Worm (Caenorhabditis elegans): ENCODE measurements around the gene T24C4.2.

T24C4.2 gene

DNA sequence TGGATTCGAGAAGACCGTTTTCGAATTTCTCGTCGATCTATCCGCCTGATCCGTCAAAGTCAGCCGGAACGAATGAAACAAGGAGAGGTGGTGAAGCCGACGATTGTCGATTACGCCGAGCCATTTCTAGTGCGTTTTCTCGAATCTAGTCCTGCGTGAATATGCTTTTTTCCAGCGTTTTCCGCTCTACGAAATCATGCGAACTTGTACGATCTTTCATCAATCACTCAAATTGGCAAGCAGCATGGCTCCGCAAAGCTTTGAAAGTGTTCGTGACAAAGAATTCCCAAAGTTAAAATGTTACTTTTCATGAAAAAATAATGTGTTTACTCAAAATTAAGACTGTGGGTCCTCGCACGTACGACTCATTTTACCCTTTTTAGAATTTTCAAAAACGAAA lies 27.1 kb upstream of the T24C4.2 start:
- TF ChIP-seq dmd-8 (GFP tag; IDR thresholded peaks at IDR 0.05), result no peak
- TF ChIP-seq madf-5 (GFP tag; IDR thresholded peaks at IDR 0.05), result no peak
- TF ChIP-seq ces-1 (GFP tag; optimal IDR thresholded peaks at IDR 0.05), result no peak
- no peak for TF ChIP-seq spr-3 (GFP tag; optimal IDR thresholded peaks at IDR 0.05)
- TF ChIP-seq dpl-1 (GFP tag; optimal IDR thresholded peaks at IDR 0.05), result no peak
- TF ChIP-seq daf-12 (tag; optimal IDR thresholded peaks at IDR 0.05), result no peak
- peak in 1 of 2 experiments; percentile 98 for TF ChIP-seq unc-62 (GFP tag; optimal IDR thresholded peaks at IDR 0.05 in 1 of 2)
- no peak for TF ChIP-seq unc-62 (tag; optimal IDR thresholded peaks at IDR 0.05)
- no peak for TF ChIP-seq Y75B8A.6 (GFP tag; IDR thresholded peaks at IDR 0.05)

DNA sequence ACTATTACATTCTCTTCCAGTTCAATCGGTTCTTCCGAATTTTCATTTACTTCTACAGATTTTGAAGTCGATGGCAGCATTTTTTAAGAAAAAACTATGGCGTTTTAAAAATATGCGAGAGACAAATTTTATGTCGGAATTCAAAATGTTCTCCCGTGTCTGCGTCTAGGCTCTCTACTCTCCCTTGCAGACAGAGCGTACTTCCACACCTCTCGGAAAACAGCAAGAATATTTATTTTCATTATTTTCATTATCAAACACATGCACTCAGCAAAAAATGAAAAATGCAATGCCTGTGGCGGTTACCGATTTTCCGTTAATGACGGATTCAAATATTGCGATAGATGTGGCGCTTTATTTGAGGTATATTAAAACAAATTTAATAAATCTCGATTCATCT lies 25.8 kb upstream of the T24C4.2 start, which contains the start of the genes ztf-18 and F23H11.2:
Gene ztf-18, minus strand, starts transcription at position 188 of the 400 bp plus-strand sequence.
Gene F23H11.2, plus strand, starts transcription at position 223 of the 400 bp plus-strand sequence.
- TF ChIP-seq daf-16 (GFP tag; optimal IDR thresholded peaks at IDR 0.05), result no peak
- TF ChIP-seq daf-16 (tag; optimal IDR thresholded peaks at IDR 0.05), result peak; percentile 13
- no peak for TF ChIP-seq nhr-237 (tag; optimal IDR thresholded peaks at IDR 0.05)

DNA sequence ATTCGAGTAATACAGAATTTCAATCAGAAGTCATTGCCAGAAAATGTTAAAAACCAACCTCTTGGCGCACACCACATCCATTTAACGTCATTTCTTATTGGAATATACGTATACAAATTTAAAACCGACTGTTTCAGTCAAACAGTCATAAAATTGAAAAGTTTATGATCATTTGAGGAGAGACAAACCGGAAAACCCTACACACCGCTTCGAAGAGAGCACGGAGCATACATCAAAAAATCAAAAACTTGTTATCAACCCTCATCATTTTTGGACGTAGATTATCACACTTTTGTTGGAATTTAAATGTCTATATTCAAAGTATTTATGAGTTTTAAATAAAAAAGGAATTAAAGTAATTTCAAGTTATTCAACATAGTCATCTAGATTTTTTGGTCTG lies 21.2 kb upstream of the T24C4.2 start, which contains the start of gene T24C4.10:
Gene T24C4.10, minus strand, starts transcription at position 230 of the 400 bp plus-strand sequence.
- TF ChIP-seq nhr-77 (tag; optimal IDR thresholded peaks at IDR 0.05), result peak; percentile 36
- peak; percentile 87 for TF ChIP-seq pqm-1 (tag; optimal IDR thresholded peaks at IDR 0.05)
- TF ChIP-seq dmd-6 (GFP tag; IDR thresholded peaks at IDR 0.05), result peak; percentile 45; the same call in 1 of the 2 replicates
- peak; percentile 61; the same call in 1 of the 2 replicates for TF ChIP-seq php-3 (GFP tag; IDR thresholded peaks at IDR 0.05)
- no peak for TF ChIP-seq sdz-12 (GFP tag; optimal IDR thresholded peaks at IDR 0.05)
- peak; percentile 36 for TF ChIP-seq dve-1 (tag; optimal IDR thresholded peaks at IDR 0.05; ENCODE audit: insufficient read depth)
- no peak for TF ChIP-seq nhr-25 (tag; optimal IDR thresholded peaks at IDR 0.05; ENCODE audit: borderline replicate concordance, insufficient read depth)
- TF ChIP-seq nhr-28 (tag; optimal IDR thresholded peaks at IDR 0.05), result peak; percentile 45
- TF ChIP-seq hlh-11 (tag; optimal IDR thresholded peaks at IDR 0.05), result peak; percentile 35
- no peak for TF ChIP-seq daf-16 (GFP tag; optimal IDR thresholded peaks at IDR 0.05)
- peak; percentile 45 for TF ChIP-seq daf-16 (tag; optimal IDR thresholded peaks at IDR 0.05)

DNA sequence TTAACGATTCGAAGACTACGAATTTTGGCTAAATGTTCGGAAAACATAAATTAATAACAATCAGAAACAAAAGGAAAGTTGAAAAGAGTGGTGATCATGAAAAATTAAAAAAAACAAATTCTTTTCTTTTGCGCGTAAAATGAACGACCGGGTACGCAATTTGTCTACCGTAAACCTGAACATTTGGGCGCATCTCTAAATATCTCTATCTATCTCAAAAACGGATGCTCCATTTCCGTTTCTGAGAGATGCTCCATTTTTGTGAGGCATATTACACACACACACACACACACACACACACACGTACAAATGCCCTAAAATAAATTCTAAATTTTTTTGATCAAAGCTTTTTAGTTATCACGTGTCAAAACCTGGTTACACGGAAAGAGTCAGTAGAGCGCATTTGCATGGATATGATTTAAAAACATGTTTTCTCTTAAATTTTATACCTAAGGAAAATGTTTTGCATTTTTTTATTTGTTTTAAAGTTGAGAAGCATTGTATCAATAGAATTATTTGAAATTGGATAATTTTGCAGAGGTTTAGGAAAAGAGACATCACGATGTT lies 19.3 kb upstream of the T24C4.2 start:
- peak; percentile 44 for TF ChIP-seq lin-38 (GFP tag; IDR thresholded peaks at IDR 0.05)
- no peak for TF ChIP-seq daf-16 (GFP tag; optimal IDR thresholded peaks at IDR 0.05)
- peak; percentile 26 for TF ChIP-seq daf-16 (tag; optimal IDR thresholded peaks at IDR 0.05)
- peak; percentile 23 for TF ChIP-seq T20F7.1 (GFP tag; optimal IDR thresholded peaks at IDR 0.05)
- no peak for TF ChIP-seq nhr-48 (tag; optimal IDR thresholded peaks at IDR 0.05)
- no peak for TF ChIP-seq ceh-20 (GFP tag; IDR thresholded peaks at IDR 0.05)
- TF ChIP-seq hlh-30 (tag; optimal IDR thresholded peaks at IDR 0.05; ENCODE audit: insufficient read depth), result peak; percentile 50
- no peak for TF ChIP-seq D1046.2 (GFP tag; IDR thresholded peaks at IDR 0.05)
- peak in 1 of 2 experiments; percentile 52 for TF ChIP-seq lsy-2 (tag; optimal IDR thresholded peaks at IDR 0.05)

DNA sequence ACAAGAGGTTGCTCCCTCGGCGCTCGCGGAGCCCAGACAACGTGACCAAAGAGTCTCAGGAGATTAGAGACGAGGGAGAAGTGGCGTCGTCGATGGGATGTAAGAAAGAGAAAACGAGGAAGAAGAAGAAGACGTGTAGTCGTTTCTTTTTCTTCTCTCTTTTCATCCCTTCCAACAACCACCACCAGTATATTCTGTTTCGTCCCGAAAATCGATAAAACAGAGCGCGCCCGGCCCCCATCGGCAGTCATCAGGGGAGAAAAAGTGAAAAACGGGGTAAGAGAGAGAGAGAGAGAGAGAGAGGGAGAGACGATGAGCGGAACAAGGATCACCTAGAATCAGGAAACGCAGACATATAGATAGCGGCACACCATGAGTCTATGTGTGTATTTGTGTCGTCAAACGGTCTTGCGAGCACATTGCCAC lies 18.1 kb upstream of the T24C4.2 start:
- TF ChIP-seq lin-38 (GFP tag; IDR thresholded peaks at IDR 0.05), result peak; percentile 50; the same call in 1 of the 2 replicates
- TF ChIP-seq ceh-44 (GFP tag; IDR thresholded peaks at IDR 0.05), result no peak
- TF ChIP-seq fkh-10 (GFP tag; optimal IDR thresholded peaks at IDR 0.05), result peak; percentile 92
- no peak for TF ChIP-seq spr-3 (GFP tag; optimal IDR thresholded peaks at IDR 0.05)
- peak; percentile 61 for TF ChIP-seq T20F7.1 (GFP tag; optimal IDR thresholded peaks at IDR 0.05)
- peak; percentile 65 for TF ChIP-seq nhr-28 (tag; optimal IDR thresholded peaks at IDR 0.05)
- TF ChIP-seq nhr-76 (tag; optimal IDR thresholded peaks at IDR 0.05), result no peak
- peak; percentile 88 for TF ChIP-seq mxl-3 (GFP tag; optimal IDR thresholded peaks at IDR 0.05)
- TF ChIP-seq nhr-11 (tag; optimal IDR thresholded peaks at IDR 0.05), result peak; percentile 60
- TF ChIP-seq mep-1 (tag; optimal IDR thresholded peaks at IDR 0.05), result peak; percentile 83
- TF ChIP-seq ceh-62 (tag; optimal IDR thresholded peaks at IDR 0.05), result no peak
- TF ChIP-seq pha-4 (GFP tag; IDR thresholded peaks at IDR 0.05), result no peak
- TF ChIP-seq pha-4 (tag; optimal IDR thresholded peaks at IDR 0.05), result no peak
- peak; percentile 60 to 77 for TF ChIP-seq lsy-2 (tag; optimal IDR thresholded peaks at IDR 0.05)
- TF ChIP-seq dve-1 (tag; optimal IDR thresholded peaks at IDR 0.05; ENCODE audit: insufficient read depth), result peak; percentile 71
- 0 out of 2 replicates have a peak, but pooled peaks have one; percentile 40 for TF ChIP-seq php-3 (GFP tag; IDR thresholded peaks at IDR 0.05)
- peak; percentile 80 for TF ChIP-seq hlh-11 (tag; optimal IDR thresholded peaks at IDR 0.05)
- peak; percentile 23; the same call in 1 of the 2 replicates for TF ChIP-seq ceh-20 (GFP tag; IDR thresholded peaks at IDR 0.05)
- TF ChIP-seq egl-43 (GFP tag; IDR thresholded peaks at IDR 0.05), result peak; percentile 76
- TF ChIP-seq snpc-1.2 (GFP tag; IDR thresholded peaks at IDR 0.05), result peak; percentile 48; the same call in 1 of the 2 replicates
- TF ChIP-seq hlh-30 (tag; optimal IDR thresholded peaks at IDR 0.05; ENCODE audit: insufficient read depth), result peak; percentile 88
- peak; percentile 1 to 72 for TF ChIP-seq mdl-1 (tag; optimal IDR thresholded peaks at IDR 0.05)
- TF ChIP-seq nhr-41 (GFP tag; IDR thresholded peaks at IDR 0.05), result no peak
